Fruit fly (Drosophila melanogaster) whole organism: ENCODE results near the gene Zasp67.

Source experiments
- EcR ChIP-seq, 2 experiments: fragments of >200 bp; optimal IDR thresholded peaks; 2 replicates each; lab custom pipeline; 2017; ENCODE audit warnings: missing biosample characterization in 2 of 2, missing genetic modification characterization in 2 of 2, missing genetic modification reagents in 2 of 2
- psq ChIP-seq: fragments of >200 bp; optimal IDR thresholded peaks from 2 replicates; lab custom pipeline; 2017

- TF ChIP-seq EcR (GFP tag; optimal IDR thresholded peaks at IDR 0.05; lab: Kevin White, UChicago) (no peak), psq (lab: Kevin White, UChicago) (no peak)
Observed at dm6 chr3L:9823797-9824196, 26.3 kb upstream of the Zasp67 start, which contains the start of gene Ilp5.
